Worm (Caenorhabditis elegans): ENCODE data around the gene acer-1.

Gene acer-1

DNA sequence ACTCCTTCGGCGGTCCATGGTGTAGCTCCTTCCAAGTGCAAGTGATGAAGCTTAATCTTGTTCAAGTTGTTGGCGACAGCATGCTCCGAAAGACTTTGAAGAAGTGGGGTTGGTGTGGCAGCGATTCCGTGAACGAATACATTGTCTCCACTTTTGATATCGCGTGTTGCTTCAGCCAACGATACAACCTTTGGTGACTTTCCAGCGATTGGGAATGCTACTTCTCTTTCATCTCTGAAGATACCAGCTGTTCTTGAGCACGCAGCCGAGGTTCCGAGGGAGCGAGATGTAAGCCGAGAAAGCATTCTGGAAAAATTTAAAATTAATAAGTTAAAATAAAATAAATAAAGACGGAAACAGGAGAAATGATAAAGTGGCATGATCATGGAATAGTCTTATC, at the start of gene acer-1:
Gene acer-1 (minus strand): TSS at position 306 of the 400 bp plus-strand sequence.
- TF ChIP-seq lim-7 (GFP tag; IDR thresholded peaks at IDR 0.05) (no peak), zag-1 (tag; optimal IDR thresholded peaks at IDR 0.05) (no peak), hlh-11 (tag; optimal IDR thresholded peaks at IDR 0.05) (peak; percentile 18), spr-3 (GFP tag; optimal IDR thresholded peaks at IDR 0.05) (no peak), arid-1 (GFP tag; conservative IDR thresholded peaks at IDR 0.05) (no peak), lin-13 (GFP tag; optimal IDR thresholded peaks at IDR 0.05) (no peak), dmd-8 (GFP tag; IDR thresholded peaks at IDR 0.05) (no peak), nhr-76 (tag; optimal IDR thresholded peaks at IDR 0.05) (no peak), lin-29 (GFP tag; IDR thresholded peaks at IDR 0.05) (no peak), ZK546.5 (tag; optimal IDR thresholded peaks at IDR 0.05) (no peak), ces-1 (GFP tag; optimal IDR thresholded peaks at IDR 0.05) (no peak), pqm-1 (tag; optimal IDR thresholded peaks at IDR 0.05) (no peak), saeg-2 (GFP tag; IDR thresholded peaks at IDR 0.05) (0 out of 2 replicates have a peak, but pooled peaks have one; percentile 8), mxl-3 (GFP tag; optimal IDR thresholded peaks at IDR 0.05) (no peak), egl-27 (tag; optimal IDR thresholded peaks at IDR 0.05) (no peak), zfp-3 (GFP tag; conservative IDR thresholded peaks at IDR 0.05) (no peak; the same call in 1 of the 2 replicates), zip-2 (tag; optimal IDR thresholded peaks at IDR 0.05) (no peak), vab-7 (GFP tag; IDR thresholded peaks at IDR 0.05) (no peak), daf-19 (GFP tag; conservative IDR thresholded peaks at IDR 0.05) (no peak), mep-1 (tag; optimal IDR thresholded peaks at IDR 0.05) (no peak), nhr-48 (tag; optimal IDR thresholded peaks at IDR 0.05) (no peak), Y75B8A.6 (GFP tag; IDR thresholded peaks at IDR 0.05) (0 out of 2 replicates have a peak, but pooled peaks have one; percentile 6), ceh-32 (tag; optimal IDR thresholded peaks at IDR 0.05; ENCODE audit: poor library complexity) (no peak), ama-1 (optimal IDR thresholded peaks at IDR 0.05) (peak; percentile 81), tra-1 (GFP tag; IDR thresholded peaks at IDR 0.05) (no peak), nhr-10 (tag; optimal IDR thresholded peaks at IDR 0.05) (no peak), mxl-2 (GFP tag; conservative IDR thresholded peaks at IDR 0.05) (no peak), zip-11 (GFP tag; IDR thresholded peaks at IDR 0.05) (no peak), hlh-30 (tag; optimal IDR thresholded peaks at IDR 0.05; ENCODE audit: insufficient read depth) (no peak), madf-9 (GFP tag; conservative IDR thresholded peaks at IDR 0.05) (peak; percentile 22; the same call in 1 of the 2 replicates), F49E8.2 (tag; optimal IDR thresholded peaks at IDR 0.05; ENCODE audit: borderline replicate concordance) (no peak), R02D3.7 (tag; optimal IDR thresholded peaks at IDR 0.05) (no peak), Y105C5A.15 (GFP tag; IDR thresholded peaks at IDR 0.05) (0 out of 2 replicates have a peak, but pooled peaks have one; percentile 25), ceh-62 (tag; optimal IDR thresholded peaks at IDR 0.05) (no peak), nhr-41 (GFP tag; IDR thresholded peaks at IDR 0.05) (no peak), lsy-2 (tag; optimal IDR thresholded peaks at IDR 0.05) (no peak), ceh-28 (tag; optimal IDR thresholded peaks at IDR 0.05) (no peak), pha-4 (GFP tag; IDR thresholded peaks at IDR 0.05) (no peak), pha-4 (tag; optimal IDR thresholded peaks at IDR 0.05) (no peak), gei-8 (GFP tag; optimal IDR thresholded peaks at IDR 0.05) (no peak), nhr-28 (tag; optimal IDR thresholded peaks at IDR 0.05) (no peak), F37D6.2 (tag; optimal IDR thresholded peaks at IDR 0.05) (no peak), dve-1 (tag; optimal IDR thresholded peaks at IDR 0.05; ENCODE audit: insufficient read depth) (no peak), aly-2 (tag; optimal IDR thresholded peaks at IDR 0.05) (no peak), lin-15B (tag; optimal IDR thresholded peaks at IDR 0.05) (no peak), fos-1 (tag; optimal IDR thresholded peaks at IDR 0.05) (no peak), aha-1 (tag) (no peak), daf-16 (GFP tag; optimal IDR thresholded peaks at IDR 0.05) (no peak), daf-16 (tag; optimal IDR thresholded peaks at IDR 0.05) (no peak), snpc-1.2 (GFP tag; IDR thresholded peaks at IDR 0.05) (no peak), daf-8 (GFP tag; IDR thresholded peaks at IDR 0.05) (no peak), nhr-111 (GFP tag; optimal IDR thresholded peaks at IDR 0.05) (no peak), mdt-29 (GFP tag; IDR thresholded peaks at IDR 0.05) (no peak; the same call in 1 of the 2 replicates)

All from whole organism, L4 larva.